Fruit fly (Drosophila melanogaster) whole organism, prepupa: ENCODE data around the gene hth.

ENCODE experiments used
- CG10669 ChIP-seq: fragments of 200-800 bp; sonication (Bioruptor generic); optimal IDR thresholded peaks from 3 replicates; lab custom pipeline; 2018; ENCODE audit warnings: missing biosample characterization, mild to moderate bottlenecking, missing genetic modification characterization, moderate library complexity
- CG11902 ChIP-seq: fragments of 200-800 bp; sonication (Bioruptor generic); optimal IDR thresholded peaks from 3 replicates; lab custom pipeline; 2016; ENCODE audit warnings: missing biosample characterization, missing genetic modification characterization
- CG6163 ChIP-seq: fragments of 200-800 bp; sonication (Bioruptor generic); IDR thresholded peaks from 3 replicates; pipeline ENCODE4 v1.3.6; 2022; ENCODE audit warnings: missing biosample characterization, missing genetic modification characterization
- CG8632 ChIP-seq: fragments of 200-800 bp; sonication (Bioruptor generic); optimal IDR thresholded peaks from 3 replicates; lab custom pipeline; 2016; ENCODE audit warnings: missing biosample characterization, missing genetic modification characterization
- Eip75B ChIP-seq: fragments of 200-800 bp; sonication (Bioruptor generic); optimal IDR thresholded peaks from 3 replicates; lab custom pipeline; 2016; ENCODE audit warnings: missing biosample characterization, missing genetic modification characterization
- Ets96B ChIP-seq: fragments of 200-800 bp; optimal IDR thresholded peaks from 2 replicates; lab custom pipeline; 2019; ENCODE audit warnings: missing biosample characterization, mild to moderate bottlenecking, missing genetic modification characterization, moderate library complexity
- Hr38 ChIP-seq: sonication (Bioruptor generic); optimal IDR thresholded peaks from 2 replicates; lab custom pipeline; 2016; ENCODE audit warnings: missing biosample characterization, missing genetic modification characterization
- Lpt ChIP-seq: fragments of 200-800 bp; sonication (Bioruptor generic); optimal IDR thresholded peaks from 3 replicates; lab custom pipeline; 2016; ENCODE audit warnings: missing biosample characterization, missing genetic modification characterization
- eg ChIP-seq: fragments of 200-800 bp; sonication (Bioruptor generic); IDR thresholded peaks from 3 replicates; pipeline ENCODE4 v1.3.6; 2022; ENCODE audit warnings: missing biosample characterization, missing genetic modification characterization
- esn ChIP-seq: fragments of 200-800 bp; sonication (Bioruptor generic); optimal IDR thresholded peaks from 2 replicates; lab custom pipeline; 2016; ENCODE audit warnings: missing biosample characterization, mild to moderate bottlenecking, missing genetic modification characterization, moderate library complexity
- salr ChIP-seq, 2 experiments: fragments of 200-800 bp; sonication (Bioruptor generic); optimal IDR thresholded peaks; 3 replicates each; lab custom pipeline; 2016 to 2018; ENCODE audit warnings: missing biosample characterization in 2 of 2, missing genetic modification characterization in 2 of 2, mild to moderate bottlenecking in 1 of 2
- ss ChIP-seq, 2 experiments: fragments of 200-800 bp; sonication (Bioruptor generic); optimal IDR thresholded peaks; 2 replicates in 1 of 2; 3 replicates in 1 of 2; lab custom pipeline; 2017 to 2018; ENCODE audit warnings: mild to moderate bottlenecking in 2 of 2, missing biosample characterization in 2 of 2, missing genetic modification characterization in 2 of 2, moderate library complexity in 1 of 2
- svp ChIP-seq: fragments of 200-800 bp; sonication (Bioruptor generic); peaks from one replicate; lab custom pipeline; 2016; ENCODE audit warnings: missing biosample characterization, missing genetic modification characterization
- topi ChIP-seq: fragments of 200-800 bp; sonication (Bioruptor generic); optimal IDR thresholded peaks from 3 replicates; lab custom pipeline; 2016; ENCODE audit warnings: missing biosample characterization, missing genetic modification characterization

DNA sequence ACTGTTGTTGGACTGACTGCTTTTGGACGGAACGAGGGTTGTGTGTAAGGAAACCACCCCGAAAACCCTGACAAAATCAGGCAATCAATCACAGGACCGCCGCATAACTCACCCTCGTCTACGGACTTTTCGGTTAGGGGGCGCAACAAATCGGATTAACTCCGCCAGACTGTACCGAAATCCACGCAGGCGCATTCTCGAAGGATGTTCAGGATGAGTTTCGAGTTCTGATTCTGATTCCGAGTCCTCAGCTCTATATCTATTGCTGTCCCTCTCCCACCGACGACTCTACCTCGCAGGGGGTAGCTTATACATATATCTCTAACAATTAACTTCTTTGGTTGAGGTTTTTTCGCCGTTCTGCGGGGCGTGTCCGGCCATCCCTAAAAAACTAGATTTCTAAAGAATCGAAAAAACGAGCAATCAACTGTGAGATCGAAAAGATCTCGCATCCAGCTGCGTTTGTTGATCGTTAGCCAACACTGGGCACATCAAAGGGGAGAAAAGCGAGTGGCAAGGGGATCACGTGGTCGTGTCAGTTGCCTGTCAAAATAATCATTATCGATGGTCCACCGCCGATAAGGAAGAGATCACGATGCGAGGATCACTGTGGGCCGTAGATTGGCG lies 68.0 kb downstream of the hth start:
- no peak for TF ChIP-seq Hr38 (GFP tag; lab: Kevin White, UChicago)
- no peak for TF ChIP-seq ss (GFP tag; optimal IDR thresholded peaks at IDR 0.05; lab: Kevin White, UChicago)
- TF ChIP-seq Eip75B (GFP tag; lab: Kevin White, UChicago): no peak
- TF ChIP-seq Lpt (GFP tag; lab: Kevin White, UChicago): no peak
- no peak for TF ChIP-seq CG11902 (GFP tag; lab: Kevin White, UChicago)
- TF ChIP-seq Ets96B (tag; lab: Kevin White, UChicago): no peak
- no peak for TF ChIP-seq CG8632 (GFP tag; lab: Kevin White, UChicago)
- TF ChIP-seq esn: no peak
- no peak for TF ChIP-seq eg (GFP tag; lab: Robert Waterston, UW)
- TF ChIP-seq topi (GFP tag; lab: Kevin White, UChicago): no peak
- TF ChIP-seq salr (GFP tag; optimal IDR thresholded peaks at IDR 0.05; lab: Kevin White, UChicago): no peak
- no peak for TF ChIP-seq CG10669 (GFP tag; lab: Kevin White, UChicago)
- no peak for TF ChIP-seq svp (GFP tag; lab: Kevin White, UChicago)
- no peak for TF ChIP-seq CG6163 (GFP tag; lab: Robert Waterston, UW)
